Fruit fly (Drosophila melanogaster) whole organism, embryonic: Measurements from ENCODE around the gene CG42766.
A peak's percentile ranks its signal among the peaks of the same experiment; 100 is the strongest.

Source experiments
- Atf6 ChIP-seq: fragments of 200-800 bp; sonication (Bioruptor generic); IDR thresholded peaks from 2 replicates; pipeline ENCODE4 v1.3.6; 2022; ENCODE audit warnings: missing biosample characterization, missing genetic modification characterization
- BEAF-32 ChIP-seq: fragments of 200-800 bp; sonication (Bioruptor generic); optimal IDR thresholded peaks from 3 replicates; lab custom pipeline; 2017; ENCODE audit warnings: missing biosample characterization, missing genetic modification characterization, mild to moderate bottlenecking, moderate library complexity, missing genetic modification reagents
- Bdp1 ChIP-seq: fragments of 200-800 bp; sonication (Bioruptor generic); optimal IDR thresholded peaks from 3 replicates; lab custom pipeline; 2016; ENCODE audit warnings: missing biosample characterization, missing genetic modification characterization
- CG10959 ChIP-seq: fragments of 200-800 bp; sonication (Bioruptor generic); IDR thresholded peaks from 2 replicates; pipeline ENCODE4 v1.3.6; 2022; ENCODE audit warnings: missing biosample characterization, missing genetic modification characterization
- CG12104 ChIP-seq: fragments of 200-800 bp; sonication (Bioruptor generic); optimal IDR thresholded peaks from 3 replicates; lab custom pipeline; 2016; ENCODE audit warnings: missing biosample characterization, missing genetic modification characterization
- CG12659 ChIP-seq: fragments of 200-800 bp; sonication (Bioruptor generic); optimal IDR thresholded peaks from 3 replicates; lab custom pipeline; 2017; ENCODE audit warnings: mild to moderate bottlenecking, missing biosample characterization, missing genetic modification reagents, missing genetic modification characterization
- CG12744 ChIP-seq: fragments of 200-800 bp; sonication (Bioruptor generic); optimal IDR thresholded peaks from 2 replicates; lab custom pipeline; 2016; ENCODE audit warnings: missing biosample characterization, missing genetic modification characterization
- CG15514 ChIP-seq: fragments of 200-800 bp; sonication (Bioruptor generic); optimal IDR thresholded peaks from 3 replicates; lab custom pipeline; 2017; ENCODE audit warnings: missing biosample characterization, missing genetic modification characterization, mild to moderate bottlenecking, moderate library complexity, missing genetic modification reagents
- CG1647 ChIP-seq: fragments of 200-800 bp; sonication (Bioruptor generic); optimal IDR thresholded peaks from 3 replicates; lab custom pipeline; 2016; ENCODE audit warnings: missing biosample characterization, missing genetic modification characterization
- CG17568 ChIP-seq: fragments of 200-800 bp; sonication (Bioruptor generic); optimal IDR thresholded peaks from 2 replicates; lab custom pipeline; 2018; ENCODE audit warnings: missing biosample characterization, mild to moderate bottlenecking, missing genetic modification characterization, moderate library complexity
- CG18262 ChIP-seq: fragments of 200-800 bp; optimal IDR thresholded peaks from 3 replicates; lab custom pipeline; 2019; ENCODE audit warnings: missing biosample characterization, mild to moderate bottlenecking, missing genetic modification characterization, moderate library complexity
- CG18476 ChIP-seq: fragments of 200-800 bp; sonication (Bioruptor generic); optimal IDR thresholded peaks from 2 replicates; lab custom pipeline; 2016; ENCODE audit warnings: missing biosample characterization, mild to moderate bottlenecking, missing genetic modification characterization
- CG2678 ChIP-seq: fragments of 200-800 bp; sonication (Bioruptor generic); optimal IDR thresholded peaks from 3 replicates; lab custom pipeline; 2019; ENCODE audit warnings: missing biosample characterization, mild to moderate bottlenecking, missing genetic modification characterization, moderate library complexity
- CG33213 ChIP-seq: fragments of 200-800 bp; sonication (Bioruptor generic); optimal IDR thresholded peaks from 3 replicates; lab custom pipeline; 2016; ENCODE audit warnings: missing biosample characterization, missing genetic modification characterization
- CG3726 ChIP-seq: fragments of 200-800 bp; sonication (Bioruptor generic); IDR thresholded peaks from 3 replicates; pipeline ENCODE4, ENCODE4 v1.3.6; 2022; ENCODE audit warnings: missing biosample characterization, missing genetic modification characterization
- CG4617 ChIP-seq: fragments of 200-800 bp; sonication (Bioruptor generic); optimal IDR thresholded peaks from 3 replicates; lab custom pipeline; 2016; ENCODE audit warnings: missing biosample characterization, missing genetic modification characterization, borderline replicate concordance
- CG4707 ChIP-seq: fragments of 200-800 bp; sonication (Bioruptor generic); optimal IDR thresholded peaks from 2 replicates; lab custom pipeline; 2018; ENCODE audit warnings: missing biosample characterization, mild to moderate bottlenecking, missing genetic modification characterization, moderate library complexity
- CG4854 ChIP-seq: fragments of 200-800 bp; sonication (Bioruptor generic); optimal IDR thresholded peaks from 2 replicates; lab custom pipeline; 2016; ENCODE audit warnings: missing biosample characterization, missing genetic modification characterization, inconsistent platforms
- CG7357 ChIP-seq: fragments of 200-800 bp; sonication (Bioruptor generic); IDR thresholded peaks from 3 replicates; pipeline ENCODE4 v1.3.6; 2022; ENCODE audit warnings: missing biosample characterization, missing genetic modification characterization
- CG7786 ChIP-seq: fragments of 200-800 bp; sonication (Bioruptor generic); optimal IDR thresholded peaks from 2 replicates; lab custom pipeline; 2016; ENCODE audit warnings: missing biosample characterization, missing genetic modification characterization
- CG8290 ChIP-seq, 3 experiments: fragments of 200-800 bp; sonication (Bioruptor generic); optimal IDR thresholded peaks; 2 replicates each; lab custom pipeline; 2016 to 2019; ENCODE audit warnings: missing biosample characterization in 3 of 3, missing genetic modification characterization in 3 of 3, mild to moderate bottlenecking in 2 of 3, moderate library complexity in 1 of 3
- CG8765 ChIP-seq: fragments of 200-800 bp; sonication (Bioruptor generic); IDR thresholded peaks from 2 replicates; pipeline ENCODE4 v1.3.6; 2022; ENCODE audit warnings: missing biosample characterization, missing genetic modification characterization
- CG9817 ChIP-seq: fragments of 200-800 bp; sonication (Bioruptor generic); optimal IDR thresholded peaks from 2 replicates; lab custom pipeline; 2018; ENCODE audit warnings: missing biosample characterization, mild to moderate bottlenecking, missing genetic modification characterization, moderate library complexity
- D19A ChIP-seq: fragments of 200-800 bp; optimal IDR thresholded peaks from 3 replicates; lab custom pipeline; 2019; ENCODE audit warnings: missing biosample characterization, mild to moderate bottlenecking, missing genetic modification characterization, moderate library complexity
- Deaf1 ChIP-seq: fragments of 200-800 bp; optimal IDR thresholded peaks from 3 replicates; lab custom pipeline; 2019; ENCODE audit warnings: missing biosample characterization, mild to moderate bottlenecking, missing genetic modification characterization, moderate library complexity
- Dip2 ChIP-seq: fragments of 200-800 bp; sonication (Bioruptor generic); IDR thresholded peaks from 2 replicates; pipeline ENCODE4 v1.3.6; 2022; ENCODE audit warnings: missing biosample characterization, missing genetic modification characterization
- Fer3 ChIP-seq: fragments of 200-800 bp; sonication (Bioruptor generic); optimal IDR thresholded peaks from 2 replicates; lab custom pipeline; 2018; ENCODE audit warnings: missing biosample characterization, mild to moderate bottlenecking, missing genetic modification characterization, moderate library complexity
- HLH3B ChIP-seq: fragments of 200-800 bp; sonication (Bioruptor generic); IDR thresholded peaks from 2 replicates; pipeline ENCODE4 v1.3.6; 2022; ENCODE audit warnings: missing biosample characterization, missing genetic modification characterization
- Hr3 ChIP-seq: fragments of 200-800 bp; sonication (Bioruptor generic); optimal IDR thresholded peaks from 3 replicates; lab custom pipeline; 2016; ENCODE audit warnings: missing biosample characterization, missing genetic modification characterization
- Hr51 ChIP-seq, 2 experiments: fragments of 200-800 bp; sonication (Bioruptor generic); optimal IDR thresholded peaks; 2 replicates in 1 of 2; 3 replicates in 1 of 2; lab custom pipeline; 2016 to 2018; ENCODE audit warnings: missing biosample characterization in 2 of 2, missing genetic modification characterization in 2 of 2, mild to moderate bottlenecking in 1 of 2, moderate library complexity in 1 of 2
- Lhr ChIP-seq: fragments of 200-800 bp; sonication (Bioruptor generic); optimal IDR thresholded peaks from 3 replicates; lab custom pipeline; 2017; ENCODE audit warnings: mild to moderate bottlenecking, missing biosample characterization, missing genetic modification reagents, missing genetic modification characterization
- MESR4 ChIP-seq: fragments of 200-800 bp; sonication (Bioruptor generic); optimal IDR thresholded peaks from 2 replicates; lab custom pipeline; 2018; ENCODE audit warnings: missing biosample characterization, mild to moderate bottlenecking, missing genetic modification characterization, moderate library complexity
- Med ChIP-seq: fragments of 200-800 bp; sonication (Bioruptor generic); peaks from one replicate; lab custom pipeline; 2016; ENCODE audit warnings: missing biosample characterization, missing genetic modification characterization, mild to moderate bottlenecking, inconsistent platforms, moderate library complexity
- NC2β ChIP-seq: fragments of 200-800 bp; sonication (Bioruptor generic); optimal IDR thresholded peaks from 2 replicates; lab custom pipeline; 2016; ENCODE audit warnings: missing biosample characterization, missing genetic modification characterization
- NK7.1 ChIP-seq: fragments of 200-800 bp; sonication (Bioruptor generic); optimal IDR thresholded peaks from 3 replicates; lab custom pipeline; 2016; ENCODE audit warnings: missing biosample characterization, missing genetic modification characterization
- Ptx1 ChIP-seq: fragments of 200-800 bp; sonication (Bioruptor generic); IDR thresholded peaks from 2 replicates; pipeline ENCODE4 v1.3.6; 2022; ENCODE audit warnings: missing biosample characterization, missing genetic modification characterization
- TFAM ChIP-seq: fragments of 200-800 bp; sonication (Bioruptor generic); optimal IDR thresholded peaks from 2 replicates; lab custom pipeline; 2017; ENCODE audit warnings: missing biosample characterization, missing genetic modification characterization, inconsistent platforms
- Tbp ChIP-seq: fragments of >200 bp; optimal IDR thresholded peaks from 2 replicates; lab custom pipeline; 2018; ENCODE audit warnings: missing biosample characterization, missing genetic modification characterization
- ash1 ChIP-seq: fragments of 200-800 bp; sonication (Bioruptor generic); optimal IDR thresholded peaks from 2 replicates; lab custom pipeline; 2018; ENCODE audit warnings: missing biosample characterization, mild to moderate bottlenecking, missing genetic modification characterization
- chm ChIP-seq: fragments of 200-800 bp; sonication (Bioruptor generic); IDR thresholded peaks from 2 replicates; pipeline ENCODE4 v1.3.6; 2022; ENCODE audit warnings: missing biosample characterization, missing genetic modification characterization
- gfzf ChIP-seq: fragments of 200-800 bp; sonication (Bioruptor generic); optimal IDR thresholded peaks from 2 replicates; lab custom pipeline; 2016; ENCODE audit warnings: missing biosample characterization, mild to moderate bottlenecking, missing genetic modification characterization, moderate library complexity
- ham ChIP-seq: fragments of 200-800 bp; sonication (Bioruptor generic); IDR thresholded peaks from 2 replicates; pipeline ENCODE4 v1.3.6; 2022; ENCODE audit warnings: missing biosample characterization, missing genetic modification characterization
- hb ChIP-seq: fragments of 200-800 bp; sonication (Bioruptor generic); IDR thresholded peaks from 3 replicates; pipeline ENCODE4 v1.3.6; 2022; ENCODE audit warnings: missing biosample characterization, missing genetic modification characterization; ENCODE audit not compliant: partially characterized antibody
- mirr ChIP-seq: fragments of 200-800 bp; sonication (Bioruptor generic); optimal IDR thresholded peaks from 3 replicates; lab custom pipeline; 2018; ENCODE audit warnings: missing biosample characterization, mild to moderate bottlenecking, missing genetic modification characterization
- nmo ChIP-seq: fragments of 200-800 bp; sonication (Bioruptor generic); optimal IDR thresholded peaks from 2 replicates; lab custom pipeline; 2018; ENCODE audit warnings: missing biosample characterization, mild to moderate bottlenecking, missing genetic modification characterization, moderate library complexity
- phol ChIP-seq: fragments of 200-800 bp; sonication (Bioruptor generic); optimal IDR thresholded peaks from 3 replicates; lab custom pipeline; 2018; ENCODE audit warnings: missing biosample characterization, mild to moderate bottlenecking, missing genetic modification characterization, moderate library complexity
- pum ChIP-seq: fragments of 200-800 bp; sonication (Bioruptor generic); optimal IDR thresholded peaks from 2 replicates; lab custom pipeline; 2016; ENCODE audit warnings: missing biosample characterization, missing genetic modification characterization
- sens ChIP-seq: fragments of 200-800 bp; sonication (Bioruptor generic); peaks from one replicate; lab custom pipeline; 2016; ENCODE audit warnings: missing biosample characterization, missing genetic modification characterization
- ssp ChIP-seq: fragments of 200-800 bp; sonication (Bioruptor generic); IDR thresholded peaks from 2 replicates; pipeline ENCODE4 v1.3.6; 2022; ENCODE audit warnings: missing biosample characterization, missing genetic modification characterization
- stwl ChIP-seq: fragments of 200-800 bp; sonication (Bioruptor generic); optimal IDR thresholded peaks from 3 replicates; lab custom pipeline; 2018; ENCODE audit warnings: missing biosample characterization, mild to moderate bottlenecking, missing genetic modification characterization, moderate library complexity
- zen ChIP-seq: fragments of 200-800 bp; sonication (Bioruptor generic); optimal IDR thresholded peaks from 3 replicates; lab custom pipeline; 2018; ENCODE audit warnings: missing biosample characterization, mild to moderate bottlenecking, missing genetic modification characterization, moderate library complexity

CG42766 gene

dm6 chrX:15983501-15983900 lies 6.8 kb downstream of the CG42766 start, which contains the start of gene Slc25A46a (continued):
- TF ChIP-seq phol (tag; lab: Kevin White, UChicago), result peak; percentile 37
- TF ChIP-seq CG8290 (GFP tag; optimal IDR thresholded peaks at IDR 0.05; lab: Kevin White, UChicago), result peak; percentile 12
- no peak for TF ChIP-seq CG8290 (tag; optimal IDR thresholded peaks at IDR 0.05; lab: Kevin White, UChicago)
- TF ChIP-seq zen (tag; lab: Kevin White, UChicago), result peak; percentile 30
- TF ChIP-seq Atf6 (GFP tag; lab: Robert Waterston, UW), result 0 out of 2 replicates have a peak, but pooled peaks have one; percentile 25
- peak; percentile 93 for TF ChIP-seq CG7357 (GFP tag; lab: Robert Waterston, UW)
- TF ChIP-seq sens, result peak; percentile 47
- no peak for TF ChIP-seq Hr3 (GFP tag; lab: Kevin White, UChicago)
- peak; percentile 64 for TF ChIP-seq gfzf (GFP tag; lab: Kevin White, UChicago)
- no peak for TF ChIP-seq CG2678
- TF ChIP-seq Dip2 (GFP tag; lab: Robert Waterston, UW), result no peak
- no peak for TF ChIP-seq CG1647
- TF ChIP-seq BEAF-32, result peak; percentile 28
- peak; percentile 4 for TF ChIP-seq CG18262
- peak; percentile 26 for TF ChIP-seq CG12659 (GFP tag; lab: Kevin White, UChicago)
- no peak for TF ChIP-seq mirr
- TF ChIP-seq ham, result no peak
- TF ChIP-seq CG4617 (GFP tag; lab: Kevin White, UChicago), result peak; percentile 29
- peak; percentile 4 for TF ChIP-seq Fer3 (tag; lab: Kevin White, UChicago)
- TF ChIP-seq nmo (GFP tag; lab: Kevin White, UChicago), result peak; percentile 19
- TF ChIP-seq Hr51 (GFP tag; optimal IDR thresholded peaks at IDR 0.05; lab: Kevin White, UChicago), result no peak
- TF ChIP-seq Bdp1 (GFP tag; lab: Kevin White, UChicago), result no peak
- TF ChIP-seq CG15514, result peak; percentile 20
- peak; percentile 9 for TF ChIP-seq stwl
- peak; percentile 21 for TF ChIP-seq D19A (tag; lab: Kevin White, UChicago)
- peak; percentile 11 for TF ChIP-seq Lhr (GFP tag; lab: Kevin White, UChicago)
- peak; percentile 41 for TF ChIP-seq MESR4 (GFP tag; lab: Kevin White, UChicago)
- no peak for TF ChIP-seq HLH3B

DNA sequence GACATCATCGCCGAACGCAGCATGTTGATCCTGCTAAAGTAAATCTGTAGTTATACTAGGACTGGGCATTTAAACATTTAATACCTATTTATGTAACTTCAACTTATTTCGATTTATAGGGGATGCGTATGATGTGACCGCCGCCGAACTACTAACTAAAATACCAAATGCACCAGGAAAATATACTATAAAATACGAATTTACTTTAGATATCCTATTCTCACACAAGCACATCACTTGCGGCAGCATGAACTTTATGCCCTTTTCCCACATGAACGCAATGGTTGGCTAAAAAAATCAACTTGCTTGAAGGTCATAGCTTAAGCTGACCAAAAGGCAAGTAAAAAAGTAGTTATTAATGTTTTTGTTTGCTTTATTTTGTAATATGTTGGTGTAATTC lies 10.0 kb downstream of the CG42766 start, which contains the start of gene ND-20:
Gene ND-20 (minus strand): TSS at position 155 of the 400 bp plus-strand sequence.
- TF ChIP-seq CG8765 (GFP tag; lab: Robert Waterston, UW) (no peak), NK7.1 (GFP tag; lab: Kevin White, UChicago) (no peak), Tbp (GFP tag; lab: Kevin White, UChicago) (no peak), Deaf1 (tag; lab: Kevin White, UChicago) (peak; percentile 4), CG33213 (GFP tag; lab: Kevin White, UChicago) (peak; percentile 43), ash1 (no peak), TFAM (no peak), CG18476 (GFP tag; lab: Kevin White, UChicago) (no peak), hb (GFP tag; lab: Robert Waterston, UW) (no peak), CG7357 (GFP tag; lab: Robert Waterston, UW) (peak; percentile 98), ssp (peak; percentile 98), CG12659 (GFP tag; lab: Kevin White, UChicago) (peak; percentile 65), CG9817 (tag; lab: Kevin White, UChicago) (no peak), CG12104 (no peak), pum (GFP tag; lab: Kevin White, UChicago) (peak; percentile 22), Med (GFP tag; lab: Kevin White, UChicago) (peak; percentile 88), CG4707 (no peak), CG7786 (GFP tag; lab: Kevin White, UChicago) (no peak), NC2β (GFP tag; lab: Kevin White, UChicago) (peak; percentile 4), CG4854 (GFP tag; lab: Kevin White, UChicago) (no peak), CG3726 (no peak), CG12744 (GFP tag; lab: Kevin White, UChicago) (no peak), Ptx1 (GFP tag; lab: Robert Waterston, UW) (no peak), chm (GFP tag; lab: Robert Waterston, UW) (no peak), CG10959 (GFP tag; lab: Robert Waterston, UW) (no peak), CG17568 (GFP tag; lab: Kevin White, UChicago) (no peak)
